Worm (Caenorhabditis elegans) whole organism, L2 larva: ENCODE data around the gene sek-1.

Experiments
- C34F6.9 ChIP-seq: fragments of 150-350 bp; optimal IDR thresholded peaks from 2 replicates; lab custom pipeline; 2014; ENCODE audit warnings: missing biosample characterization, missing genetic modification characterization
- F13H6.1 ChIP-seq: sonication (generic microtip); optimal IDR thresholded peaks from 2 replicates; lab custom pipeline; 2016; ENCODE audit warnings: missing genetic modification characterization, missing compliant biosample characterization
- Y55F3AM.14 ChIP-seq: fragments of 200-800 bp; sonication (Bioruptor generic); optimal IDR thresholded peaks from 2 replicates; lab custom pipeline; 2018; ENCODE audit warnings: mild to moderate bottlenecking, missing genetic modification characterization, missing compliant biosample characterization
- ZK546.5 ChIP-seq: sonication (generic microtip); optimal IDR thresholded peaks from 2 replicates; lab custom pipeline; 2017; ENCODE audit warnings: missing biosample characterization, missing genetic modification characterization
- alr-1 ChIP-seq: fragments of 150-350 bp; optimal IDR thresholded peaks from 2 replicates; lab custom pipeline; 2014; ENCODE audit warnings: missing biosample characterization, missing genetic modification characterization
- ama-1 ChIP-seq: fragments of 150-350 bp; optimal IDR thresholded peaks from 2 replicates; lab custom pipeline; 2018; ENCODE audit warnings: inconsistent platforms
- blmp-1 ChIP-seq: sonication (generic microtip); optimal IDR thresholded peaks from 2 replicates; lab custom pipeline; 2017; ENCODE audit warnings: missing genetic modification characterization, mild to moderate bottlenecking, missing compliant biosample characterization, antibody characterized with exemption, moderate library complexity; ENCODE audit not compliant: insufficient read depth
- ceh-16 ChIP-seq: fragments of 150-350 bp; optimal IDR thresholded peaks from 2 replicates; lab custom pipeline; 2014; ENCODE audit warnings: missing biosample characterization, missing genetic modification characterization
- ceh-82 ChIP-seq: fragments of 150-350 bp; optimal IDR thresholded peaks from 2 replicates; lab custom pipeline; 2014; ENCODE audit warnings: missing biosample characterization, missing genetic modification characterization
- crh-2 ChIP-seq: sonication (generic microtip); optimal IDR thresholded peaks from 2 replicates; lab custom pipeline; 2017; ENCODE audit warnings: missing biosample characterization, missing genetic modification characterization
- dmd-4 ChIP-seq: sonication (generic microtip); optimal IDR thresholded peaks from 2 replicates; lab custom pipeline; 2017; ENCODE audit warnings: missing biosample characterization, missing genetic modification characterization
- elt-3 ChIP-seq: sonication (generic microtip); optimal IDR thresholded peaks from 2 replicates; lab custom pipeline; 2017; ENCODE audit warnings: missing biosample characterization, missing genetic modification characterization
- fos-1 ChIP-seq: fragments of 150-350 bp; optimal IDR thresholded peaks from 2 replicates; lab custom pipeline; 2014; ENCODE audit warnings: missing biosample characterization, missing genetic modification characterization
- gmeb-1 ChIP-seq: fragments of 150-350 bp; optimal IDR thresholded peaks from 2 replicates; lab custom pipeline; 2014; ENCODE audit warnings: missing biosample characterization, missing genetic modification characterization
- lin-11 ChIP-seq: fragments of 150-350 bp; sonication (generic microtip); optimal IDR thresholded peaks from 2 replicates; lab custom pipeline; 2014; ENCODE audit warnings: missing biosample characterization, missing genetic modification characterization, inconsistent platforms, mixed read lengths
- lin-13 ChIP-seq: fragments of 150-350 bp; optimal IDR thresholded peaks from 2 replicates; lab custom pipeline; 2014; ENCODE audit warnings: missing biosample characterization, missing genetic modification reagents, missing genetic modification characterization
- lin-39 ChIP-seq: fragments of 150-350 bp; optimal IDR thresholded peaks from 2 replicates; lab custom pipeline; 2014; ENCODE audit warnings: missing biosample characterization, missing genetic modification reagents, missing genetic modification characterization
- lsy-2 ChIP-seq, 2 experiments: fragments of 150-350 bp in 1 of 2; sonication (generic microtip) in 1 of 2; optimal IDR thresholded peaks; 2 replicates each; lab custom pipeline; 2014 to 2017; ENCODE audit warnings: missing biosample characterization in 2 of 2, missing genetic modification characterization in 2 of 2
- mab-5 ChIP-seq: fragments of 150-350 bp; optimal IDR thresholded peaks from 2 replicates; lab custom pipeline; 2014; ENCODE audit warnings: missing biosample characterization, missing genetic modification characterization
- mbf-1 ChIP-seq: sonication (generic microtip); optimal IDR thresholded peaks from 2 replicates; lab custom pipeline; 2017; ENCODE audit warnings: missing biosample characterization, missing genetic modification characterization
- mdl-1 ChIP-seq, 2 experiments: fragments of 150-350 bp in 1 of 2; sonication (generic microtip) in 1 of 2; optimal IDR thresholded peaks; 2 replicates each; lab custom pipeline; 2017; ENCODE audit warnings: missing biosample characterization in 2 of 2, missing genetic modification characterization in 2 of 2
- nhr-10 ChIP-seq: sonication (generic microtip); optimal IDR thresholded peaks from 2 replicates; lab custom pipeline; 2017; ENCODE audit warnings: missing biosample characterization, missing genetic modification characterization
- nhr-11 ChIP-seq: fragments of 150-350 bp; optimal IDR thresholded peaks from 2 replicates; lab custom pipeline; 2014; ENCODE audit warnings: missing biosample characterization, missing genetic modification characterization
- nhr-12 ChIP-seq: fragments of 150-350 bp; optimal IDR thresholded peaks from 2 replicates; lab custom pipeline; 2014; ENCODE audit warnings: missing biosample characterization, missing genetic modification characterization
- nhr-129 ChIP-seq: fragments of 150-350 bp; optimal IDR thresholded peaks from 2 replicates; lab custom pipeline; 2014; ENCODE audit warnings: missing biosample characterization, missing genetic modification characterization
- nhr-21 ChIP-seq: fragments of 150-350 bp; optimal IDR thresholded peaks from 2 replicates; lab custom pipeline; 2014; ENCODE audit warnings: missing biosample characterization, missing genetic modification characterization
- nhr-23 ChIP-seq: fragments of 150-350 bp; optimal IDR thresholded peaks from 2 replicates; lab custom pipeline; 2014; ENCODE audit warnings: missing biosample characterization, missing genetic modification reagents, missing genetic modification characterization
- nhr-25 ChIP-seq: fragments of 150-350 bp; sonication (generic microtip); optimal IDR thresholded peaks from 3 replicates; lab custom pipeline; 2014; ENCODE audit warnings: missing biosample characterization, missing genetic modification characterization
- nhr-6 ChIP-seq: fragments of 150-350 bp; optimal IDR thresholded peaks from 2 replicates; lab custom pipeline; 2014; ENCODE audit warnings: missing biosample characterization, missing genetic modification characterization
- nhr-77 ChIP-seq: fragments of 150-350 bp; optimal IDR thresholded peaks from 2 replicates; lab custom pipeline; 2014; ENCODE audit warnings: missing biosample characterization, missing genetic modification characterization
- sem-4 ChIP-seq: fragments of 150-350 bp; optimal IDR thresholded peaks from 2 replicates; lab custom pipeline; 2014; ENCODE audit warnings: missing biosample characterization, missing genetic modification reagents, missing genetic modification characterization
- sma-3 ChIP-seq: sonication (generic microtip); optimal IDR thresholded peaks from 2 replicates; lab custom pipeline; 2016; ENCODE audit warnings: missing genetic modification reagents, missing genetic modification characterization, missing compliant biosample characterization
- sma-9 ChIP-seq, 2 experiments: fragments of 150-350 bp in 1 of 2; sonication (generic microtip) in 1 of 2; optimal IDR thresholded peaks; 2 replicates each; lab custom pipeline; 2014 to 2016; ENCODE audit warnings: missing genetic modification characterization in 2 of 2, mild to moderate bottlenecking in 1 of 2, missing biosample characterization in 1 of 2, missing compliant biosample characterization in 1 of 2, missing genetic modification reagents in 1 of 2, moderate library complexity in 1 of 2
- unc-39 ChIP-seq: fragments of 150-350 bp; optimal IDR thresholded peaks from 2 replicates; lab custom pipeline; 2014; ENCODE audit warnings: missing biosample characterization, missing genetic modification characterization
- unc-55 ChIP-seq: fragments of 150-350 bp; sonication (generic microtip); optimal IDR thresholded peaks from 3 replicates; lab custom pipeline; 2014; ENCODE audit warnings: missing biosample characterization, missing genetic modification reagents, missing genetic modification characterization
- zag-1 ChIP-seq: fragments of 150-350 bp; optimal IDR thresholded peaks from 2 replicates; lab custom pipeline; 2014; ENCODE audit warnings: missing biosample characterization, missing genetic modification characterization
- ztf-1 ChIP-seq: fragments of 200-800 bp; sonication (Bioruptor generic); conservative IDR thresholded peaks from 2 replicates; pipeline ENCODE4 v1.3.6; 2022; ENCODE audit warnings: missing genetic modification characterization, missing compliant biosample characterization
- ztf-11 ChIP-seq: sonication (generic microtip); optimal IDR thresholded peaks from 2 replicates; lab custom pipeline; 2017; ENCODE audit warnings: missing biosample characterization, missing genetic modification characterization

Gene sek-1

DNA sequence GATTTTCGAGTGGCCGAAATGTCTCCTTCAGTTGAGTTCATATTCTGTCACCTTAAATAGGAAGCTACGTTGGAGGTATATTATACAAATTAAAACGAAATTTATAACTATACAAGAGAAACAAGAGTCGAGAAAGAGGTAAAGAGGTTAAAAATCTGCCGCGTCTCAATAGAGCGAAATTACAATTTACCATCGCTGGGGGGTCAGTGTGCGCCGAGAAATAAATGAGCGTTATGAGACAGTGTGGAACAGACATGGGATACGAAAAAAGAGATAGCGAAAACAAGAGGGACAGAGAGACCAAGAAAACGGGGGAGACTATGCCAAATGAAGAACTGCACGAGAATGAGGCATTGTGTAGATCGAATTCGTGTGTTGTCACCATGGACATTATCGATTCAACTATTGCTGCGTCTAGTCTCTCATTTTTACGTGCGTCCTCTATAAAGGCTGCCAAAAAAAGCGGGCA, 28.6 kb upstream of the sek-1 start, which contains the start of gene ZK154.5 (continued):
- TF ChIP-seq ceh-82 (tag; lab: Kevin White, UChicago) (no peak), nhr-6 (tag; lab: Kevin White, UChicago) (peak; percentile 3), nhr-23 (no peak), alr-1 (no peak), crh-2 (tag; lab: Kevin White, UChicago) (peak; percentile 55), nhr-77 (tag; lab: Kevin White, UChicago) (no peak), sem-4 (tag; lab: Kevin White, UChicago) (peak; percentile 36), mbf-1 (tag; lab: Kevin White, UChicago) (no peak), ztf-11 (tag; lab: Kevin White, UChicago) (no peak)
- TF ChIP-seq, all 48 proteins: peak for 12

DNA sequence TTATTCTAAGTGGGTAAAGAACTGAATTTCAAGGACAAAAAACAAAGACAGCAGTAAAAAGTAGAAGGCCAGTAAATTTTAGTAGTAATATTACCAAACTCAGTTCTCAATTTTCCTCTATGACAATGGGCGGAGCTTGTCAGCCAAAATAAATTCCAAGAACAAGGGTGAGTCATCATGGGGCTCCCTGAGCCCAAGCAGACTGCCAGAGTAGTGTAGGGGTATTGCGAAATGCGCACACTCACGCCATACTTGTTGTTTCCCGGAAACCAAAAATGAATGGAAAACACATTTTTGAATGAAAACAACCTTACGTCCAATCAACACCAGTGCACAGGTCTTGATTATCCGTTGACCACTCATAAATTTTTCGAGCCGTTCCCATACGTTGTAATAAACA, 24.7 kb upstream of the sek-1 start:
- TF ChIP-seq ZK546.5 (tag; lab: Kevin White, UChicago) (no peak), sma-9 (GFP tag; optimal IDR thresholded peaks at IDR 0.05; lab: Kevin White, UChicago) (peak; percentile 77), sma-9 (tag; optimal IDR thresholded peaks at IDR 0.05; lab: Kevin White, UChicago) (no peak), F13H6.1 (peak; percentile 16), mab-5 (tag; lab: Kevin White, UChicago) (no peak), zag-1 (peak; percentile 53), sma-3 (no peak), nhr-21 (peak; percentile 54), C34F6.9 (peak; percentile 72), lsy-2 (tag; optimal IDR thresholded peaks at IDR 0.05; lab: Kevin White, UChicago) (peak in 1 of 2 experiments; percentile 71), nhr-6 (tag; lab: Kevin White, UChicago) (peak; percentile 9), sem-4 (tag; lab: Kevin White, UChicago) (peak; percentile 28), fos-1 (peak; percentile 79), lin-11 (peak; percentile 69), nhr-23 (no peak), lin-13 (GFP tag; lab: Kevin White, UChicago) (peak; percentile 19), crh-2 (tag; lab: Kevin White, UChicago) (peak; percentile 30), gmeb-1 (tag; lab: Kevin White, UChicago) (no peak), unc-55 (GFP tag; lab: Kevin White, UChicago) (peak; percentile 70), lin-39 (tag; lab: Kevin White, UChicago) (no peak), ztf-11 (tag; lab: Kevin White, UChicago) (no peak), ztf-1 (no peak), alr-1 (no peak), ceh-16 (tag; lab: Kevin White, UChicago) (no peak), nhr-10 (tag; lab: Kevin White, UChicago) (no peak), nhr-11 (tag; lab: Kevin White, UChicago) (no peak), nhr-25 (tag; lab: Kevin White, UChicago) (no peak), mbf-1 (tag; lab: Kevin White, UChicago) (no peak), nhr-12 (tag; lab: Kevin White, UChicago) (no peak), nhr-129 (tag; lab: Kevin White, UChicago) (peak; percentile 49)

DNA sequence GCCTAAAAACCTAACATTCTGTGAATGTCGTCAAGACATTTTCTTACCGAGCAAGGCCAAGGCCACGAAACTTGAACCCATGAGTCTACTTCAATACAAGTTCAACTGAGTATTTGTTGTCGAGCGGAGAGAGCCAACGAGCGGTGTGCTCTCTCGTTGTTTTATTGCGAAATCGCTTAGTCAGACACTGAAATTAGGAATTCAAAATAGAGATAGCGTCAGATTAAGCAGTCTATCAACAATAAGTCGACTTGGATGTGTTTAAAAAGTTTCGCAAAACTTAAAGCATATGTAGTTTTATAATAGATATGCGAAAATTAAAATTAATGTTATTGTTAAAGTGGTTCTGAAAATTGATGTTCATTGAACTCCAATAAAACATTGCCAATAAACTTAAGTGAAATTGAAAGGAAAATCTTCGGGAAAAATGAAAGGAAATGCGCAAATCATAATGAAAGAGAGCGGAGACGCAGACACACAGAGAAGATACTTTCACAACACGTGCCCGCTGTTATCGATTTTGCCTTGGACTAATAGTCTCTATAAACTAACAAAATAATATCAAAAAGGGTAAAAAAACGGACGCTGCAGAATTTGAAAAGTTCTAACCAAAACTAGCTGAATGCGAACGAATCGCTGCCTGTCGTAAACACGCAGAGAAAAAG, 23.0 kb upstream of the sek-1 start, which contains the start of gene ZK154.6:
ZK154.6 (minus strand) TSS at position 187 of the 665 bp plus-strand sequence.
- TF ChIP-seq ztf-1 (no peak), nhr-10 (tag; lab: Kevin White, UChicago) (no peak), nhr-25 (tag; lab: Kevin White, UChicago) (peak; percentile 40), ama-1 (lab: Kevin White, UChicago) (no peak), F13H6.1 (peak; percentile 5), nhr-129 (tag; lab: Kevin White, UChicago) (peak; percentile 33), sma-9 (GFP tag; optimal IDR thresholded peaks at IDR 0.05; lab: Kevin White, UChicago) (peak; percentile 64), sma-9 (tag; optimal IDR thresholded peaks at IDR 0.05; lab: Kevin White, UChicago) (no peak), unc-55 (GFP tag; lab: Kevin White, UChicago) (peak; percentile 42), nhr-11 (tag; lab: Kevin White, UChicago) (no peak), C34F6.9 (peak; percentile 68), mdl-1 (tag; optimal IDR thresholded peaks at IDR 0.05; lab: Kevin White, UChicago) (peak; percentile 70 to 76), blmp-1 (tag; lab: Kevin White, UChicago) (peak; percentile 96), elt-3 (no peak), sma-3 (peak; percentile 14), mbf-1 (tag; lab: Kevin White, UChicago) (no peak), unc-39 (no peak), Y55F3AM.14 (GFP tag; lab: Kevin White, UChicago) (no peak), nhr-6 (tag; lab: Kevin White, UChicago) (peak; percentile 33), crh-2 (tag; lab: Kevin White, UChicago) (peak; percentile 16), dmd-4 (tag; lab: Kevin White, UChicago) (no peak), lsy-2 (tag; optimal IDR thresholded peaks at IDR 0.05; lab: Kevin White, UChicago) (peak in 1 of 2 experiments; percentile 55)
